Worm (Caenorhabditis elegans) whole organism, midembryonic: ENCODE results near the gene btb-11.

Source experiments
- cog-1 ChIP-seq: sonication (generic microtip); optimal IDR thresholded peaks from 2 replicates; lab custom pipeline; 2016; ENCODE audit warnings: missing genetic modification characterization, missing compliant biosample characterization
- med-1 ChIP-seq: sonication (generic microtip); optimal IDR thresholded peaks from 2 replicates; lab custom pipeline; 2017; ENCODE audit warnings: missing genetic modification characterization, mild to moderate bottlenecking, missing compliant biosample characterization, antibody characterized with exemption, missing genetic modification reagents; ENCODE audit not compliant: insufficient read depth
- ref-1 ChIP-seq: fragments of 200-800 bp; sonication (Bioruptor generic); conservative IDR thresholded peaks from 2 replicates; pipeline ENCODE4 v1.3.6; 2022; ENCODE audit warnings: missing genetic modification reagents, missing genetic modification characterization, missing compliant biosample characterization

- no peak for TF ChIP-seq cog-1 (tag; lab: Kevin White, UChicago)
- TF ChIP-seq ref-1 (GFP tag; lab: Robert Waterston, UW): no peak
- TF ChIP-seq med-1 (GFP tag; lab: Kevin White, UChicago): no peak
These were observed 41.7 kb downstream of the btb-11 start, which contains the start of gene srh-274 for ce11 chrII:982842-983241.
